Worm (Caenorhabditis elegans) whole organism, late embryonic: ENCODE measurements around the gene eat-4.

Experiments
- T23F11.4 ChIP-seq: fragments of 200-800 bp; sonication (Bioruptor generic); optimal IDR thresholded peaks from 2 replicates; lab custom pipeline; 2018; ENCODE audit warnings: mild to moderate bottlenecking, missing genetic modification characterization, missing compliant biosample characterization
- hlh-30 ChIP-seq: sonication (generic microtip); optimal IDR thresholded peaks from 2 replicates; lab custom pipeline; 2017; ENCODE audit warnings: antibody characterized with exemption, missing genetic modification characterization, missing compliant biosample characterization; ENCODE audit not compliant: insufficient read depth
- madf-2 ChIP-seq: sonication (generic microtip); optimal IDR thresholded peaks from 2 replicates; lab custom pipeline; 2017; ENCODE audit warnings: missing genetic modification characterization, missing compliant biosample characterization
- nfya-1 ChIP-seq: sonication (generic microtip); optimal IDR thresholded peaks from 2 replicates; lab custom pipeline; 2017; ENCODE audit warnings: missing genetic modification characterization, mild to moderate bottlenecking, missing compliant biosample characterization, antibody characterized with exemption, moderate library complexity
- odd-2 ChIP-seq: sonication (generic microtip); optimal IDR thresholded peaks from 2 replicates; lab custom pipeline; 2017; ENCODE audit warnings: antibody characterized with exemption, mild to moderate bottlenecking, missing genetic modification characterization, missing compliant biosample characterization

- TF ChIP-seq hlh-30 (tag; lab: Kevin White, UChicago) (no peak), T23F11.4 (GFP tag; lab: Kevin White, UChicago) (no peak), nfya-1 (tag; lab: Kevin White, UChicago) (no peak), madf-2 (no peak), odd-2 (no peak)
Measured at ce11 chrIII:9101212-9101611, 35.5 kb upstream of the eat-4 start, which contains the start of gene ZK507.1.
